Fruit fly (Drosophila melanogaster) whole organism, prepupa: Measurements from ENCODE around the gene CG7368.
A peak's percentile ranks its signal among the peaks of the same experiment; 100 is the strongest.

Experiments used
- CG10631 ChIP-seq: fragments of 200-800 bp; sonication (Bioruptor generic); optimal IDR thresholded peaks from 2 replicates; lab custom pipeline; 2016; ENCODE audit warnings: missing biosample characterization, missing genetic modification characterization
- CG10669 ChIP-seq: fragments of 200-800 bp; sonication (Bioruptor generic); optimal IDR thresholded peaks from 3 replicates; lab custom pipeline; 2018; ENCODE audit warnings: missing biosample characterization, mild to moderate bottlenecking, missing genetic modification characterization, moderate library complexity
- CG11294 ChIP-seq: fragments of 200-800 bp; sonication (Bioruptor generic); IDR thresholded peaks from 2 replicates; pipeline ENCODE4 v1.3.6; 2022; ENCODE audit warnings: missing biosample characterization, missing genetic modification characterization
- CG11762 ChIP-seq: fragments of 200-800 bp; sonication (Bioruptor generic); optimal IDR thresholded peaks from 3 replicates; lab custom pipeline; 2016; ENCODE audit warnings: missing biosample characterization, missing genetic modification characterization; ENCODE audit not compliant: insufficient read depth
- CG11902 ChIP-seq: fragments of 200-800 bp; sonication (Bioruptor generic); optimal IDR thresholded peaks from 3 replicates; lab custom pipeline; 2016; ENCODE audit warnings: missing biosample characterization, missing genetic modification characterization
- CG15336 ChIP-seq: fragments of 200-800 bp; sonication (Bioruptor generic); IDR thresholded peaks from 2 replicates; pipeline ENCODE4 v1.3.6; 2022; ENCODE audit warnings: missing biosample characterization, missing genetic modification characterization
- CG1621 ChIP-seq: fragments of 200-800 bp; sonication (Bioruptor generic); optimal IDR thresholded peaks from 3 replicates; lab custom pipeline; 2018; ENCODE audit warnings: missing biosample characterization, mild to moderate bottlenecking, missing genetic modification characterization
- CG16779 ChIP-seq: fragments of 200-800 bp; sonication (Bioruptor generic); optimal IDR thresholded peaks from 3 replicates; lab custom pipeline; 2017; ENCODE audit warnings: missing biosample characterization, mild to moderate bottlenecking, missing genetic modification characterization
- CG3032 ChIP-seq: fragments of 200-800 bp; optimal IDR thresholded peaks from 2 replicates; lab custom pipeline; 2019; ENCODE audit warnings: missing biosample characterization, mild to moderate bottlenecking, missing genetic modification characterization, moderate library complexity
- CG31627 ChIP-seq: fragments of 200-800 bp; sonication (Bioruptor generic); optimal IDR thresholded peaks from 3 replicates; lab custom pipeline; 2016; ENCODE audit warnings: missing biosample characterization, missing genetic modification characterization
- CG32006 ChIP-seq: fragments of 200-800 bp; sonication (Bioruptor generic); optimal IDR thresholded peaks from 3 replicates; lab custom pipeline; 2017; ENCODE audit warnings: missing biosample characterization, mild to moderate bottlenecking, missing genetic modification characterization
- CG34406 ChIP-seq: fragments of 200-800 bp; sonication (Bioruptor generic); optimal IDR thresholded peaks from 3 replicates; lab custom pipeline; 2016; ENCODE audit warnings: missing biosample characterization, missing genetic modification characterization
- CG3919 ChIP-seq: fragments of 200-800 bp; sonication (Bioruptor generic); optimal IDR thresholded peaks from 3 replicates; lab custom pipeline; 2016; ENCODE audit warnings: missing biosample characterization, missing genetic modification characterization
- CG6792 ChIP-seq: fragments of 200-800 bp; sonication (Bioruptor generic); optimal IDR thresholded peaks from 3 replicates; lab custom pipeline; 2016; ENCODE audit warnings: missing biosample characterization, missing genetic modification characterization
- CG6808 ChIP-seq: fragments of 200-800 bp; sonication (Bioruptor generic); optimal IDR thresholded peaks from 3 replicates; lab custom pipeline; 2017; ENCODE audit warnings: missing biosample characterization, missing genetic modification characterization, mild to moderate bottlenecking, moderate library complexity, missing genetic modification reagents
- CG7368 ChIP-seq: fragments of 200-800 bp; sonication (Bioruptor generic); optimal IDR thresholded peaks from 3 replicates; lab custom pipeline; 2016; ENCODE audit warnings: missing biosample characterization, missing genetic modification characterization
- CG8319 ChIP-seq: fragments of 200-800 bp; sonication (Bioruptor generic); optimal IDR thresholded peaks from 3 replicates; lab custom pipeline; 2016; ENCODE audit warnings: missing biosample characterization, missing genetic modification characterization
- CG8632 ChIP-seq: fragments of 200-800 bp; sonication (Bioruptor generic); optimal IDR thresholded peaks from 3 replicates; lab custom pipeline; 2016; ENCODE audit warnings: missing biosample characterization, missing genetic modification characterization
- CG9139 ChIP-seq: fragments of 200-800 bp; sonication (Bioruptor generic); optimal IDR thresholded peaks from 3 replicates; lab custom pipeline; 2017; ENCODE audit warnings: missing biosample characterization, mild to moderate bottlenecking, missing genetic modification characterization
- Eip75B ChIP-seq: fragments of 200-800 bp; sonication (Bioruptor generic); optimal IDR thresholded peaks from 3 replicates; lab custom pipeline; 2016; ENCODE audit warnings: missing biosample characterization, missing genetic modification characterization
- Eip78C ChIP-seq: fragments of 200-800 bp; sonication (Bioruptor generic); peaks from one replicate; lab custom pipeline; 2016; ENCODE audit warnings: missing biosample characterization, missing genetic modification characterization
- Ets21C ChIP-seq: fragments of 200-800 bp; sonication (Bioruptor generic); optimal IDR thresholded peaks from 3 replicates; lab custom pipeline; 2016; ENCODE audit warnings: missing biosample characterization, missing genetic modification characterization
- Ets96B ChIP-seq: fragments of 200-800 bp; optimal IDR thresholded peaks from 2 replicates; lab custom pipeline; 2019; ENCODE audit warnings: missing biosample characterization, mild to moderate bottlenecking, missing genetic modification characterization, moderate library complexity
- Hr39 ChIP-seq: fragments of 200-800 bp; sonication (Bioruptor generic); optimal IDR thresholded peaks from 2 replicates; lab custom pipeline; 2016; ENCODE audit warnings: missing biosample characterization, missing genetic modification characterization
- Met ChIP-seq: fragments of 200-800 bp; sonication (Bioruptor generic); optimal IDR thresholded peaks from 3 replicates; lab custom pipeline; 2016; ENCODE audit warnings: missing biosample characterization, missing genetic modification characterization
- OdsH ChIP-seq: fragments of 200-800 bp; sonication (Bioruptor generic); optimal IDR thresholded peaks from 3 replicates; lab custom pipeline; 2016; ENCODE audit warnings: missing biosample characterization, missing genetic modification characterization
- Smox ChIP-seq: fragments of 200-800 bp; sonication (Bioruptor generic); optimal IDR thresholded peaks from 3 replicates; lab custom pipeline; 2016; ENCODE audit warnings: missing biosample characterization, missing genetic modification characterization
- Sox102F ChIP-seq: fragments of 200-800 bp; sonication (Bioruptor generic); optimal IDR thresholded peaks from 2 replicates; lab custom pipeline; 2016; ENCODE audit warnings: missing biosample characterization, mild to moderate bottlenecking, missing genetic modification characterization
- achi ChIP-seq: fragments of 200-800 bp; sonication (Bioruptor generic); optimal IDR thresholded peaks from 3 replicates; lab custom pipeline; 2016; ENCODE audit warnings: missing biosample characterization, missing genetic modification characterization
- cyc ChIP-seq: fragments of 200-800 bp; sonication (Bioruptor generic); optimal IDR thresholded peaks from 3 replicates; lab custom pipeline; 2016; ENCODE audit warnings: missing biosample characterization, missing genetic modification characterization
- dac ChIP-seq: fragments of 200-800 bp; sonication (Bioruptor generic); optimal IDR thresholded peaks from 2 replicates; lab custom pipeline; 2017; ENCODE audit warnings: missing biosample characterization, mild to moderate bottlenecking, missing genetic modification characterization
- dsx ChIP-seq: fragments of 200-800 bp; optimal IDR thresholded peaks from 3 replicates; lab custom pipeline; 2019; ENCODE audit warnings: missing biosample characterization, mild to moderate bottlenecking, missing genetic modification characterization, moderate library complexity; ENCODE audit not compliant: poor library complexity, severe bottlenecking
- fd59A ChIP-seq: fragments of 200-800 bp; sonication (Bioruptor generic); optimal IDR thresholded peaks from 2 replicates; lab custom pipeline; 2017; ENCODE audit warnings: missing biosample characterization, mild to moderate bottlenecking, missing genetic modification characterization, missing genetic modification reagents
- fkh ChIP-seq: fragments of 200-800 bp; sonication (Bioruptor generic); optimal IDR thresholded peaks from 3 replicates; lab custom pipeline; 2017; ENCODE audit warnings: missing biosample characterization, mild to moderate bottlenecking, missing genetic modification characterization, moderate library complexity
- lz ChIP-seq: fragments of 200-800 bp; sonication (Bioruptor generic); optimal IDR thresholded peaks from 3 replicates; lab custom pipeline; 2016; ENCODE audit warnings: missing biosample characterization, missing genetic modification characterization
- net ChIP-seq: fragments of 200-800 bp; sonication (Bioruptor generic); optimal IDR thresholded peaks from 3 replicates; lab custom pipeline; 2016; ENCODE audit warnings: missing biosample characterization, missing genetic modification characterization
- pdm3 ChIP-seq: fragments of 200-800 bp; sonication (Bioruptor generic); optimal IDR thresholded peaks from 3 replicates; lab custom pipeline; 2016; ENCODE audit warnings: missing biosample characterization, missing genetic modification characterization
- salr ChIP-seq, 2 experiments: fragments of 200-800 bp; sonication (Bioruptor generic); optimal IDR thresholded peaks; 3 replicates each; lab custom pipeline; 2016 to 2018; ENCODE audit warnings: missing biosample characterization in 2 of 2, missing genetic modification characterization in 2 of 2, mild to moderate bottlenecking in 1 of 2
- spab ChIP-seq: fragments of 200-800 bp; sonication (Bioruptor generic); optimal IDR thresholded peaks from 2 replicates; lab custom pipeline; 2017; ENCODE audit warnings: missing biosample characterization, mild to moderate bottlenecking, missing genetic modification characterization, missing genetic modification reagents
- ss ChIP-seq, 2 experiments: fragments of 200-800 bp; sonication (Bioruptor generic); optimal IDR thresholded peaks; 2 replicates in 1 of 2; 3 replicates in 1 of 2; lab custom pipeline; 2017 to 2018; ENCODE audit warnings: mild to moderate bottlenecking in 2 of 2, missing biosample characterization in 2 of 2, missing genetic modification characterization in 2 of 2, moderate library complexity in 1 of 2
- svp ChIP-seq: fragments of 200-800 bp; sonication (Bioruptor generic); peaks from one replicate; lab custom pipeline; 2016; ENCODE audit warnings: missing biosample characterization, missing genetic modification characterization
- topi ChIP-seq: fragments of 200-800 bp; sonication (Bioruptor generic); optimal IDR thresholded peaks from 3 replicates; lab custom pipeline; 2016; ENCODE audit warnings: missing biosample characterization, missing genetic modification characterization
- vri ChIP-seq: fragments of 200-800 bp; sonication (Bioruptor generic); optimal IDR thresholded peaks from 3 replicates; lab custom pipeline; 2016; ENCODE audit warnings: missing biosample characterization, mild to moderate bottlenecking, missing genetic modification characterization

The CG7368 gene

DNA sequence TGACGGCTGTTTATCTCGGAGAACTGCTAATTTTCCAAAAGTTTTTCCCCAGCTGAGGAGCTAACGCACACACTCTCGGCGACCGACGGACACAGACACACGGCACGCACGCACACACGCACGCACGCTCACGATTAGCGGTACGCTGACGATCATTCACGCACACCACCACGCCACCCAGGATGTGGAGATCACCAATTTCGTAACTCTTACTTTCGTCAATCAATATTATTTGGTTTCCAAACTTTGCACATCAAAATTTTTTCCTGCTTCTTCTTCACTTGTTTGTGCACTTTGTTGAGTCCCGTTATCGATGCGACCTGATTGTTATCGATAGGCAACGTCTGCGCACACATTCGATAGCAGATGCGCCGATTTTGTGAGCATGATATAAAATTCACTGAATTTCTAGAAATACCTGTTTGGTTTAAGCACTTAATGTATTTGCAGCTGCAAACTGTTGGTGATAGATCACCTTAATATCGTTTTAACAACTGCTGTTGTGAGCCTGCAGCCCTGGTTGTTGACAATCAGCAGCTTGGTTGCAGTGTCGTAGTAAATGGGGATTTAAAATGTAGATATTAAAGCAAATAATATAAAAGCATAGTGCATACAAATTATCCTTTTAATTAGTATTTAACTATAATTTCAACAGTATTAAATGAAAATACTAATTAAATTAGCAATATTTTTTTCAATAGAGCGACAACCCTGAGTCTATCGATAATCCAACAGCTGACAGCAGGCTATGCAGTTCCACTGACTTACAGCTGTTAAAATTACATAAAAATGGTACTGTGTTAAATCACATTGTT lies 34.8 kb upstream of the CG7368 start, which contains the start of the genes CG7394 and Mob2 (continued):
- TF ChIP-seq CG34406 (GFP tag; lab: Kevin White, UChicago) (peak; percentile 89), fkh (peak; percentile 86), lz (GFP tag; lab: Kevin White, UChicago) (peak; percentile 86), dsx (GFP tag; lab: Kevin White, UChicago) (peak; percentile 80), Eip75B (GFP tag; lab: Kevin White, UChicago) (peak; percentile 84), Met (GFP tag; lab: Kevin White, UChicago) (peak; percentile 91), Smox (GFP tag; lab: Kevin White, UChicago) (peak; percentile 92), OdsH (peak; percentile 92), CG10669 (GFP tag; lab: Kevin White, UChicago) (peak; percentile 83), fd59A (GFP tag; lab: Kevin White, UChicago) (peak; percentile 73), Ets21C (peak; percentile 72), svp (GFP tag; lab: Kevin White, UChicago) (peak; percentile 96), dac (GFP tag; lab: Kevin White, UChicago) (peak; percentile 48), CG15336 (peak; percentile 89), CG9139 (no peak), CG8632 (GFP tag; lab: Kevin White, UChicago) (peak; percentile 88), salr (GFP tag; optimal IDR thresholded peaks at IDR 0.05; lab: Kevin White, UChicago) (peak; percentile 73 to 85), vri (peak; percentile 91), CG10631 (GFP tag; lab: Kevin White, UChicago) (peak; percentile 89), CG11902 (GFP tag; lab: Kevin White, UChicago) (peak; percentile 78), CG31627 (GFP tag; lab: Kevin White, UChicago) (peak; percentile 88), pdm3 (GFP tag; lab: Kevin White, UChicago) (peak; percentile 92), CG11294 (GFP tag; lab: Robert Waterston, UW) (peak; percentile 77), spab (GFP tag; lab: Kevin White, UChicago) (peak; percentile 40), Sox102F (GFP tag; lab: Kevin White, UChicago) (peak; percentile 90), CG7368 (peak; percentile 88), cyc (GFP tag; lab: Kevin White, UChicago) (peak; percentile 88), CG3032 (tag; lab: Kevin White, UChicago) (peak; percentile 80), CG6792 (GFP tag; lab: Kevin White, UChicago) (peak; percentile 83), CG6808 (GFP tag; lab: Kevin White, UChicago) (peak; percentile 70), topi (GFP tag; lab: Kevin White, UChicago) (peak; percentile 87), Eip78C (GFP tag; lab: Kevin White, UChicago) (peak; percentile 96), achi (GFP tag; lab: Kevin White, UChicago) (peak; percentile 93), net (GFP tag; lab: Kevin White, UChicago) (peak; percentile 87)

DNA sequence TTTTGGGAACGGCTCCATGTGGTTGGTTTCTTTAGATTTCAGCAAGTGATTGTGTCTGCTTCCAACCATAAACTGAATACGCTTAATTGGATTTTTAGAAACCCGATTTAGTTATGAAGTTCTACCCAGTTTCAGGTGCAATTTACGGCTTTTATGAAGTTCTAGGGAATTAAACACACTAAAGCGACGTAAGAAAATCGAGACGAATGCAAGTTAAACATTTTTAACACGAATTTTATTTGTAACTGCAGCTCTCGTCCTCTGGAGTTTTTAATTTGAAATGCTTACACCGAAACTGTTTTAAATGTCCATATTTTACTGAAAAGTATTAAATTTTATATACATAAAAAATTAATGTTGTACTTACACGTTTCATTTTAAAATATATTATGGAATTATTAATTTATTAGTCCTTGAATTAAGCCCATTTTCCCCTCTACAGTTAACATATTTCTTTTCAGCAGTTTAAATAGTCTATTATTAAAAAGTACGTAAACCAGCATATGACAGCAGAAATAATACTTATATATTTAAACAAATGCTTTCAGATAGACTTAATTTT lies 32.9 kb upstream of the CG7368 start, which contains the start of the genes CG46412 and CG33267:
CG46412 (minus strand) TSS at position 101 of the 562 bp plus-strand sequence.
CG33267 (plus strand) TSS at position 512 of the 562 bp plus-strand sequence.
- TF ChIP-seq CG11294 (GFP tag; lab: Robert Waterston, UW) (no peak), CG11762 (GFP tag; lab: Kevin White, UChicago) (no peak)

DNA sequence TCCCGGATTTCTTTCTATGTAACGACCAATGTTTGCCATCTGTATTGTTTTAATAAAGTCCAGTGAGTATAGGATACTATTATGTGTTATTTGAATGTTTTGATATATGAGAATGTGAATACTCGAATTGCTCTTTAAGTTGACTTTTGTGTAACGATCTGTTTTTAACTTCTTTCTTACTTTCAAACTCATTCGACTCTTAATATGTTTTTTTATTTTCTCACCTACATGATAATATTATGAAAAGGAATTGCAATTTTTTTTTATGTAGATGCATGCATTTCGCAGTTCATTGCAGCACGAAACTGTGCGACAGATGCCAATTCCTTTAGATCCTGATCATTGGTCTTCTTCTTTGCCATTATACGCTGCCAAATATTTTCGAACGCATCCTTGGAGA lies 22.4 kb upstream of the CG7368 start, which contains the start of gene CG33490:
CG33490 (minus strand) TSS at position 101 of the 400 bp plus-strand sequence.
- no peak for TF ChIP-seq CG1621 (tag; lab: Kevin White, UChicago)
- TF ChIP-seq CG32006 (GFP tag; lab: Kevin White, UChicago) = no peak
- no peak for TF ChIP-seq CG3919
- TF ChIP-seq CG11294 (GFP tag; lab: Robert Waterston, UW) = no peak
- TF ChIP-seq CG10669 (GFP tag; lab: Kevin White, UChicago) = no peak
- no peak for TF ChIP-seq fd59A (GFP tag; lab: Kevin White, UChicago)
- no peak for TF ChIP-seq CG16779 (tag; lab: Kevin White, UChicago)
- no peak for TF ChIP-seq CG15336
- no peak for TF ChIP-seq Eip75B (GFP tag; lab: Kevin White, UChicago)
- no peak for TF ChIP-seq pdm3 (GFP tag; lab: Kevin White, UChicago)
- TF ChIP-seq ss (GFP tag; optimal IDR thresholded peaks at IDR 0.05; lab: Kevin White, UChicago) = no peak
- TF ChIP-seq dac (GFP tag; lab: Kevin White, UChicago) = no peak
- no peak for TF ChIP-seq svp (GFP tag; lab: Kevin White, UChicago)
- no peak for TF ChIP-seq Ets96B (tag; lab: Kevin White, UChicago)
- TF ChIP-seq CG8319 (GFP tag; lab: Kevin White, UChicago) = no peak
- no peak for TF ChIP-seq topi (GFP tag; lab: Kevin White, UChicago)
- TF ChIP-seq Hr39 = no peak
- TF ChIP-seq cyc (GFP tag; lab: Kevin White, UChicago) = no peak
